Worm (Caenorhabditis elegans): ENCODE measurements around the gene F27C8.2.

The F27C8.2 gene

DNA sequence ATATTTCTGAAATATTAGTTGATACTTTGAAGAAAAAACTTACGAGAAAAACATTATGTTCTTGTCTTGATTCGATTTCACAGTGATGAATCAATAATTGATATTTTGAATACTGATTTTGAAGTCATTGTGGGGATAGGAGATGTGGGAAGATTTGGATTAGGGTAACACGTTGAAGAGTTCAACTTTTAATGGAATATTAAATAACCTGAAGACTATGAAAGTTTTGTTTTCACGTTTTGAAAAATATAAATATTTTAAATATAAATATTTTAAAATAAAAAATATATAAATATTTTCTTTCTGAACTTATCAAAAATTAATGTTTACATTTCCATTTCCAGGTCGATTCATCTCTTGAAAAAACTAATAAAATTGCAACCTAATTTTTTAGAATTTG lies 3.7 kb upstream of the F27C8.2 start, which contains the start of gene pei-1:
Gene pei-1, minus strand, starts transcription at position 101 of the 400 bp plus-strand sequence.
- no peak for TF ChIP-seq ceh-36 (tag; optimal IDR thresholded peaks at IDR 0.05)
- no peak for TF ChIP-seq ceh-13 (GFP tag; optimal IDR thresholded peaks at IDR 0.05)

DNA sequence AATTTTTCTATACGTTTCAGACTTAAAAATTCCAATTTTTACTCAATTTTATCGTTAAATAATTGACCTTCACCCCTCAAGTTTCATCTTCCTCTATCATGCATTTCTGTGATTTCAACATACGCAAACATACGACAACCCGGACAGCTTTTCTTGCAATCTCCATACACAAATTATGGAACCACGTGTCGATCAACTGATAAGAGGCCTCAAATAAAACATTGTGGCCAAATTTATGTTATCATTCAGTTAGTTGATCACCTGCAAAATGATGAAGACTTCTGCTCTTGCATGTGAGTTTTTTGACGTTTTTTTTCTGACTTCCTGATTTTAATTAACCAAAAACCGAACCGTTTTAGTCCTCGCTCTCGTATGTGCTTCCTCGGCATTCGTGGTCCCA lies 2.7 kb upstream of the F27C8.2 start, which contains the start of gene spp-18:
Gene spp-18, plus strand, starts transcription at position 257 of the 400 bp plus-strand sequence.
- TF ChIP-seq scrt-1 (GFP tag; IDR thresholded peaks at IDR 0.05) (no peak), sea-1 (GFP tag; conservative IDR thresholded peaks at IDR 0.05) (no peak), hnd-1 (tag; optimal IDR thresholded peaks at IDR 0.05) (no peak), tra-4 (tag; optimal IDR thresholded peaks at IDR 0.05) (no peak), pes-1 (GFP tag; IDR thresholded peaks at IDR 0.05) (no peak), hmbx-1 (tag; optimal IDR thresholded peaks at IDR 0.05) (no peak), tbx-11 (GFP tag; IDR thresholded peaks at IDR 0.05) (no peak), hmg-4 (GFP tag; optimal IDR thresholded peaks at IDR 0.05) (no peak), aly-1 (tag; optimal IDR thresholded peaks at IDR 0.05) (no peak), ceh-36 (tag; optimal IDR thresholded peaks at IDR 0.05) (no peak), F13C5.2 (tag; optimal IDR thresholded peaks at IDR 0.05) (no peak), flt-1 (GFP tag; IDR thresholded peaks at IDR 0.05) (no peak), ama-1 (optimal IDR thresholded peaks at IDR 0.05) (no peak), B0310.2 (tag; optimal IDR thresholded peaks at IDR 0.05) (no peak)

DNA sequence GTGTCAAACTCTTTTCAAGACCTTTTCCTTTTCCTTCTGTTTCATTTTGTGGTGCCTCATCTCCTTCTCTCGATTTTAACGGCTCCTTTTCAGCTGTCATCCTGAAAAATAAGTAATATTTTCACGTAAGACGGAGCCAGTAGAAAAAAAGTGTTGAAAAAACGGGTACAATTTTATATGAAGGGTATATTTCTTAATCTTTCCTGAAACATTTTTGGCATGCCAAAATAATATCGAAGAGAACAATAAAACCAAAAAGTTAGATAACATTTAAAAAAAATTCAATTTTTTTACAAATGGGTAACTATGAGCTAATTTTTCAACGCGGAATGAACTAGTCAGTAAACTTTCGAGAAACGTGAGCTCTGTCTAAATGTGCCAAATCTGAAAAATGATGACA lies 5.4 kb downstream of the F27C8.2 start, which contains the start of gene aat-1:
Gene aat-1, minus strand, starts transcription at position 101 of the 400 bp plus-strand sequence.
- TF ChIP-seq B0310.2 (tag; optimal IDR thresholded peaks at IDR 0.05), result no peak
- TF ChIP-seq ceh-13 (GFP tag; optimal IDR thresholded peaks at IDR 0.05), result no peak
- TF ChIP-seq aly-1 (tag; optimal IDR thresholded peaks at IDR 0.05), result no peak
- TF ChIP-seq hmbx-1 (tag; optimal IDR thresholded peaks at IDR 0.05), result no peak
- TF ChIP-seq sea-1 (GFP tag; conservative IDR thresholded peaks at IDR 0.05), result no peak
- TF ChIP-seq hmg-4 (GFP tag; optimal IDR thresholded peaks at IDR 0.05), result no peak
- TF ChIP-seq pes-1 (GFP tag; IDR thresholded peaks at IDR 0.05), result no peak
- TF ChIP-seq ama-1 (optimal IDR thresholded peaks at IDR 0.05), result no peak
- TF ChIP-seq flt-1 (GFP tag; IDR thresholded peaks at IDR 0.05), result no peak
- no peak for TF ChIP-seq hnd-1 (tag; optimal IDR thresholded peaks at IDR 0.05)
- no peak for TF ChIP-seq tbx-37 (GFP tag; conservative IDR thresholded peaks at IDR 0.05)
- TF ChIP-seq ets-7 (tag; optimal IDR thresholded peaks at IDR 0.05), result no peak
- no peak for TF ChIP-seq tbx-11 (GFP tag; IDR thresholded peaks at IDR 0.05)
- TF ChIP-seq F13C5.2 (tag; optimal IDR thresholded peaks at IDR 0.05), result no peak
- TF ChIP-seq scrt-1 (GFP tag; IDR thresholded peaks at IDR 0.05), result no peak
- no peak for TF ChIP-seq tra-4 (tag; optimal IDR thresholded peaks at IDR 0.05)
- no peak for TF ChIP-seq ceh-36 (tag; optimal IDR thresholded peaks at IDR 0.05)

DNA sequence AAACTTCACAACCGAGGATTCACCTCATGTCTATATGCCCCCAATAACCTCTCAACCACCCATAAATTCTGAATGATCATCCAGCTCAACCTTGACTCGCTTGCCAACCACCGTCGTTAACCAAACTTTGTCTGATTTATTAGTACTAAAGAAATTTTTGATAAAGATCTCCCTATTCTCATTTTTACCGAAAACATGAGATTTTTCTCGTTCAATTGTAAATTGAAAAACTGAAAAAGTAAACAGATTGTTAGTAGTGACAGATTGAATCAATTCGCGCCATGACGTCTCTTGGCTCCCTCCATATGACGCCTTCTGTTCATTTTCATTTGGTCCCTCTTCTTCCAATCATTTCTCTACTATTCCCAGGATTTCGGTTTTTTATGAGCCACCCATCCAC lies 11.8 kb downstream of the F27C8.2 start:
- TF ChIP-seq hmg-4 (GFP tag; optimal IDR thresholded peaks at IDR 0.05) (no peak), B0310.2 (tag; optimal IDR thresholded peaks at IDR 0.05) (no peak), hmbx-1 (tag; optimal IDR thresholded peaks at IDR 0.05) (no peak), ceh-13 (GFP tag; optimal IDR thresholded peaks at IDR 0.05) (no peak), sea-1 (GFP tag; conservative IDR thresholded peaks at IDR 0.05) (no peak), tbx-37 (GFP tag; conservative IDR thresholded peaks at IDR 0.05) (no peak), ceh-36 (tag; optimal IDR thresholded peaks at IDR 0.05) (no peak), aly-1 (tag; optimal IDR thresholded peaks at IDR 0.05) (no peak), ets-7 (tag; optimal IDR thresholded peaks at IDR 0.05) (no peak)

DNA sequence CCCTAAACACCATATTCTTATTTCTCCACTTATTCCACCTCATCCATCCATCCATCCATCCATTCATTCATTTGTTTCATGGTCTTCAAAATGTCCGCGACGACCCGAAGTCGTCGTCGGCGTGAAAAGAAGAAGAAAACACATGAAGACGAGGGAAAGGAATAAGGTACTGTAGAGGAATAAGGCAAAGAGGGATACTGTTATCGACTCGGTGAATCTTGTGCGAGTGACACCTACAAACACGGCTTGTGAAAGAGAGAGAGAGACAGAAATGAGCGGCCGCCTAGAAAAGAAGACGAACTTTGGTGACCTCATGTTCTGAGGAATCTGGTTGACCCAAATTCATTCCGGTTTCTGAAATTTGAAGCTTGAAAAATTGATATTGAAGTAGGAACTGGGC lies 12.9 kb downstream of the F27C8.2 start:
- no peak for TF ChIP-seq ama-1 (optimal IDR thresholded peaks at IDR 0.05)
- TF ChIP-seq scrt-1 (GFP tag; IDR thresholded peaks at IDR 0.05), result no peak
- no peak for TF ChIP-seq pes-1 (GFP tag; IDR thresholded peaks at IDR 0.05)
- no peak for TF ChIP-seq tbx-11 (GFP tag; IDR thresholded peaks at IDR 0.05)
- TF ChIP-seq ceh-13 (GFP tag; optimal IDR thresholded peaks at IDR 0.05), result no peak
- no peak for TF ChIP-seq F13C5.2 (tag; optimal IDR thresholded peaks at IDR 0.05)
- no peak for TF ChIP-seq aly-1 (tag; optimal IDR thresholded peaks at IDR 0.05)
- TF ChIP-seq hnd-1 (tag; optimal IDR thresholded peaks at IDR 0.05), result no peak
- no peak for TF ChIP-seq sea-1 (GFP tag; conservative IDR thresholded peaks at IDR 0.05)
- TF ChIP-seq hmbx-1 (tag; optimal IDR thresholded peaks at IDR 0.05), result no peak

DNA sequence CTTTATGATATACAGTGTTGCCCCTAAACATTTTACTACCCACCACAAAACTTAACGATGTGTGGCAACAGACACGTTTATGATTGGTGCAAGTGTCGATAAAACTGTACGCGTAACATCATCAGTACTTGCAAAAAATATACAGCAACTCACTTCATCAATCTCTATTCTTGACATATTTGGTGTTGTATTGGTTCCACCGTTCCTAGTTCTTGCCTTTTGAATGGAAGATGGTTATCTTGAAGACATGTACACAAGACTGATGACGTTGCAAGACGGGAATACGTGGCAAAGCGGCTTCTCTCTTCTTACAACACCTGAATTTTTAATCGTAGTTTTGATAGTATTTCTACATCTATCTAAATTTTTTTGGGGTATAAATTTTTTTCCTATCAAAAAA lies 14.8 kb downstream of the F27C8.2 start:
- no peak for TF ChIP-seq hnd-1 (tag; optimal IDR thresholded peaks at IDR 0.05)
- no peak for TF ChIP-seq F13C5.2 (tag; optimal IDR thresholded peaks at IDR 0.05)
- no peak for TF ChIP-seq aly-1 (tag; optimal IDR thresholded peaks at IDR 0.05)
- no peak for TF ChIP-seq ama-1 (optimal IDR thresholded peaks at IDR 0.05)
- no peak for TF ChIP-seq hmg-4 (GFP tag; optimal IDR thresholded peaks at IDR 0.05)

DNA sequence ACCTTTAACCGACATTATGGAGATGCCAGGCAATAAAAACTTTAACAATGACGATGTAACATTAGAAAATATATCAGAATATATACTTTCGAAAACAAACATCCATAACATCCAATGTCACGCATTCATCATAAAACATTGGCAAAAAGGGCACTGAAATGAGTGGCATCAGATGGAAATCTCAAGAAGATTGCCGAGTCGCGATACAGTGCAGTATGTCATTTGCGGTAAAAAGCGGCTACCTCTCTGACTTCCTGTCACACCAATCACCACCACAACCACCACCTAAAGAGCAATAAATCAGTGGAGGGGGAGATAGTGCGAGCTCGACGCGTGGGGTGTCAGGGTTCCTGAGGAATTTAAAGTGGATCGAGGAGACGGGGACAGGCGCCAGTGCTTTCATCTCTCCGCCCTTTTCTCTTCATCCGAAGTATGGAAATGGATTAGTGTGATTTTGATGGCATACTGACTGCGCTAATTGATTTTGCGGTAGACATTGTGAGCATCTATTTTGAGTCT lies 17.0 kb downstream of the F27C8.2 start:
- no peak for TF ChIP-seq ceh-36 (tag; optimal IDR thresholded peaks at IDR 0.05)
- TF ChIP-seq hmg-4 (GFP tag; optimal IDR thresholded peaks at IDR 0.05), result no peak
- TF ChIP-seq hnd-1 (tag; optimal IDR thresholded peaks at IDR 0.05), result no peak
- no peak for TF ChIP-seq ceh-13 (GFP tag; optimal IDR thresholded peaks at IDR 0.05)
- TF ChIP-seq ets-7 (tag; optimal IDR thresholded peaks at IDR 0.05), result no peak
- TF ChIP-seq F13C5.2 (tag; optimal IDR thresholded peaks at IDR 0.05), result no peak
- no peak for TF ChIP-seq scrt-1 (GFP tag; IDR thresholded peaks at IDR 0.05)
- no peak for TF ChIP-seq aly-1 (tag; optimal IDR thresholded peaks at IDR 0.05)
- no peak for TF ChIP-seq tbx-11 (GFP tag; IDR thresholded peaks at IDR 0.05)
- TF ChIP-seq hmbx-1 (tag; optimal IDR thresholded peaks at IDR 0.05), result no peak
- TF ChIP-seq tbx-37 (GFP tag; conservative IDR thresholded peaks at IDR 0.05), result no peak
- TF ChIP-seq tra-4 (tag; optimal IDR thresholded peaks at IDR 0.05), result no peak
- TF ChIP-seq ama-1 (optimal IDR thresholded peaks at IDR 0.05), result no peak
- TF ChIP-seq B0310.2 (tag; optimal IDR thresholded peaks at IDR 0.05), result no peak
- no peak for TF ChIP-seq pes-1 (GFP tag; IDR thresholded peaks at IDR 0.05)
- no peak for TF ChIP-seq flt-1 (GFP tag; IDR thresholded peaks at IDR 0.05)
- no peak for TF ChIP-seq sea-1 (GFP tag; conservative IDR thresholded peaks at IDR 0.05)

DNA sequence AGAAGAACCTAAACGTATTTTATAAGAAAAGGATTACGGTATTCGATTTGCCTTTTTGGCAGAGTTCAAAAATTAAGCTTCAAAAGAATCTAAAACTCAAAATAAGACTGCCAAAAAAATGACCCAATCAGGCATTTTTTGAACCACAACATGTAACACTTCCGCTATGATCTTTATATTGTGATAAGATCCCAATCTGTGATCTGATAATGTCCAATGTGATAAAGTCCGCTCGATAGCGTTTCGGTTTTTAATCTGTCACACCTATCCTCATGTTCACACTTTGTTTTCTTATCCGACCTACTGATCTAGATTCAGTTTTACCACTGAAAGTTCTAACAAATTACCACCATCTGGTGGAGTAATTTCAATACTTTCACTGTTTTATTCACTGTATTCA lies 17.9 kb downstream of the F27C8.2 start:
- no peak for TF ChIP-seq sea-1 (GFP tag; conservative IDR thresholded peaks at IDR 0.05)
- no peak for TF ChIP-seq ets-7 (tag; optimal IDR thresholded peaks at IDR 0.05)
- TF ChIP-seq ama-1 (optimal IDR thresholded peaks at IDR 0.05), result no peak
- TF ChIP-seq F13C5.2 (tag; optimal IDR thresholded peaks at IDR 0.05), result no peak
- no peak for TF ChIP-seq scrt-1 (GFP tag; IDR thresholded peaks at IDR 0.05)
- no peak for TF ChIP-seq tbx-37 (GFP tag; conservative IDR thresholded peaks at IDR 0.05)
- no peak for TF ChIP-seq hnd-1 (tag; optimal IDR thresholded peaks at IDR 0.05)
- TF ChIP-seq hmg-4 (GFP tag; optimal IDR thresholded peaks at IDR 0.05), result no peak
- no peak for TF ChIP-seq tra-4 (tag; optimal IDR thresholded peaks at IDR 0.05)
- TF ChIP-seq pes-1 (GFP tag; IDR thresholded peaks at IDR 0.05), result no peak
- no peak for TF ChIP-seq flt-1 (GFP tag; IDR thresholded peaks at IDR 0.05)
- no peak for TF ChIP-seq tbx-11 (GFP tag; IDR thresholded peaks at IDR 0.05)
- no peak for TF ChIP-seq hmbx-1 (tag; optimal IDR thresholded peaks at IDR 0.05)
- no peak for TF ChIP-seq aly-1 (tag; optimal IDR thresholded peaks at IDR 0.05)
- no peak for TF ChIP-seq ceh-13 (GFP tag; optimal IDR thresholded peaks at IDR 0.05)
- no peak for TF ChIP-seq B0310.2 (tag; optimal IDR thresholded peaks at IDR 0.05)
- no peak for TF ChIP-seq ceh-36 (tag; optimal IDR thresholded peaks at IDR 0.05)

Data from whole organism, early embryonic.